Worm (Caenorhabditis elegans) whole organism, late embryonic: ENCODE measurements around the gene clec-208.

ENCODE experiments used
- C08G9.2 ChIP-seq: sonication (generic microtip); optimal IDR thresholded peaks from 2 replicates; lab custom pipeline; 2016; ENCODE audit warnings: mild to moderate bottlenecking, missing genetic modification characterization, moderate library complexity, missing compliant biosample characterization
- T23F11.4 ChIP-seq: fragments of 200-800 bp; sonication (Bioruptor generic); optimal IDR thresholded peaks from 2 replicates; lab custom pipeline; 2018; ENCODE audit warnings: mild to moderate bottlenecking, missing genetic modification characterization, missing compliant biosample characterization
- ceh-18 ChIP-seq: sonication (generic microtip); optimal IDR thresholded peaks from 2 replicates; lab custom pipeline; 2016; ENCODE audit warnings: missing genetic modification characterization, missing compliant biosample characterization
- ceh-24 ChIP-seq: sonication (generic microtip); optimal IDR thresholded peaks from 2 replicates; lab custom pipeline; 2016; ENCODE audit warnings: mild to moderate bottlenecking, missing genetic modification characterization, missing compliant biosample characterization
- ceh-31 ChIP-seq: sonication (generic microtip); optimal IDR thresholded peaks from 2 replicates; lab custom pipeline; 2016; ENCODE audit warnings: missing genetic modification characterization, missing compliant biosample characterization
- ceh-48 ChIP-seq: sonication (generic microtip); optimal IDR thresholded peaks from 2 replicates; lab custom pipeline; 2016; ENCODE audit warnings: missing genetic modification characterization, inconsistent platforms, missing compliant biosample characterization
- ceh-6 ChIP-seq: fragments of 200-800 bp; sonication (Bioruptor generic); optimal IDR thresholded peaks from 2 replicates; lab custom pipeline; 2018; ENCODE audit warnings: mild to moderate bottlenecking, missing genetic modification characterization, missing compliant biosample characterization
- che-1 ChIP-seq: sonication (generic microtip); optimal IDR thresholded peaks from 2 replicates; lab custom pipeline; 2016; ENCODE audit warnings: mild to moderate bottlenecking, missing genetic modification characterization, missing compliant biosample characterization
- dmd-4 ChIP-seq: sonication (generic microtip); optimal IDR thresholded peaks from 2 replicates; lab custom pipeline; 2016; ENCODE audit warnings: borderline replicate concordance, missing genetic modification characterization, missing compliant biosample characterization
- dve-1 ChIP-seq: sonication (generic microtip); optimal IDR thresholded peaks from 2 replicates; lab custom pipeline; 2017; ENCODE audit warnings: antibody characterized with exemption, mild to moderate bottlenecking, missing genetic modification characterization, missing compliant biosample characterization
- elt-2 ChIP-seq: sonication (generic microtip); optimal IDR thresholded peaks from 2 replicates; lab custom pipeline; 2016; ENCODE audit warnings: missing genetic modification reagents, missing genetic modification characterization, missing compliant biosample characterization
- elt-4 ChIP-seq: sonication (generic microtip); optimal IDR thresholded peaks from 2 replicates; lab custom pipeline; 2016; ENCODE audit warnings: missing genetic modification characterization, missing compliant biosample characterization
- ets-4 ChIP-seq: sonication (generic microtip); optimal IDR thresholded peaks from 2 replicates; lab custom pipeline; 2016; ENCODE audit warnings: missing genetic modification characterization, missing compliant biosample characterization
- eyg-1 ChIP-seq: sonication (generic microtip); optimal IDR thresholded peaks from 2 replicates; lab custom pipeline; 2016; ENCODE audit warnings: missing genotype, missing genetic modification characterization, missing compliant biosample characterization
- fkh-10 ChIP-seq: fragments of 150-350 bp; optimal IDR thresholded peaks from 2 replicates; lab custom pipeline; 2014; ENCODE audit warnings: missing biosample characterization, missing genetic modification reagents, missing genetic modification characterization
- fkh-6 ChIP-seq: sonication (generic microtip); optimal IDR thresholded peaks from 2 replicates; lab custom pipeline; 2016; ENCODE audit warnings: missing genetic modification characterization, missing compliant biosample characterization
- hlh-13 ChIP-seq: fragments of 200-800 bp; sonication (Bioruptor generic); optimal IDR thresholded peaks from 2 replicates; lab custom pipeline; 2018; ENCODE audit warnings: mild to moderate bottlenecking, missing genetic modification characterization, missing compliant biosample characterization
- hlh-15 ChIP-seq: sonication (generic microtip); optimal IDR thresholded peaks from 2 replicates; lab custom pipeline; 2016; ENCODE audit warnings: missing genetic modification characterization, missing compliant biosample characterization
- hlh-6 ChIP-seq: sonication (generic microtip); optimal IDR thresholded peaks from 2 replicates; lab custom pipeline; 2016; ENCODE audit warnings: missing genotype, missing genetic modification characterization, missing compliant biosample characterization
- lim-6 ChIP-seq: sonication (generic microtip); optimal IDR thresholded peaks from 2 replicates; lab custom pipeline; 2016; ENCODE audit warnings: missing genetic modification characterization, missing compliant biosample characterization
- lin-11 ChIP-seq: fragments of 200-800 bp; sonication (Bioruptor generic); optimal IDR thresholded peaks from 2 replicates; lab custom pipeline; 2018; ENCODE audit warnings: mild to moderate bottlenecking, missing genetic modification characterization, missing compliant biosample characterization
- madf-2 ChIP-seq: sonication (generic microtip); optimal IDR thresholded peaks from 2 replicates; lab custom pipeline; 2017; ENCODE audit warnings: missing genetic modification characterization, missing compliant biosample characterization
- nfya-1 ChIP-seq: sonication (generic microtip); optimal IDR thresholded peaks from 2 replicates; lab custom pipeline; 2017; ENCODE audit warnings: missing genetic modification characterization, mild to moderate bottlenecking, missing compliant biosample characterization, antibody characterized with exemption, moderate library complexity
- nhr-232 ChIP-seq: sonication (generic microtip); optimal IDR thresholded peaks from 2 replicates; lab custom pipeline; 2016; ENCODE audit warnings: missing genetic modification characterization, missing compliant biosample characterization
- odd-2 ChIP-seq: sonication (generic microtip); optimal IDR thresholded peaks from 2 replicates; lab custom pipeline; 2017; ENCODE audit warnings: antibody characterized with exemption, mild to moderate bottlenecking, missing genetic modification characterization, missing compliant biosample characterization
- pha-2 ChIP-seq: sonication (generic microtip); optimal IDR thresholded peaks from 2 replicates; lab custom pipeline; 2017; ENCODE audit warnings: mild to moderate bottlenecking, missing genetic modification characterization, missing compliant biosample characterization
- pha-4 ChIP-seq: fragments of 150-350 bp; optimal IDR thresholded peaks from 2 replicates; lab custom pipeline; 2018; ENCODE audit warnings: missing biosample characterization, missing genetic modification reagents, missing genetic modification characterization
- pros-1 ChIP-seq: fragments of 150-350 bp; optimal IDR thresholded peaks from 2 replicates; lab custom pipeline; 2014; ENCODE audit warnings: missing biosample characterization, missing genetic modification reagents, missing genetic modification characterization
- rnt-1 ChIP-seq: sonication (generic microtip); optimal IDR thresholded peaks from 2 replicates; lab custom pipeline; 2016; ENCODE audit warnings: missing genetic modification characterization, missing compliant biosample characterization
- sdc-2 ChIP-seq: sonication (generic microtip); optimal IDR thresholded peaks from 2 replicates; lab custom pipeline; 2016; ENCODE audit warnings: missing genotype, missing genetic modification characterization, missing compliant biosample characterization
- sox-2 ChIP-seq: fragments of 200-800 bp; sonication (Bioruptor generic); IDR thresholded peaks from 2 replicates; pipeline ENCODE4 v1.3.6; 2022; ENCODE audit warnings: missing genetic modification reagents, missing genetic modification characterization, missing compliant biosample characterization
- tbx-2 ChIP-seq: sonication (generic microtip); optimal IDR thresholded peaks from 2 replicates; lab custom pipeline; 2016; ENCODE audit warnings: missing genetic modification characterization, missing compliant biosample characterization
- tbx-7 ChIP-seq: sonication (generic microtip); optimal IDR thresholded peaks from 2 replicates; lab custom pipeline; 2016; ENCODE audit warnings: missing genotype, missing genetic modification characterization, missing compliant biosample characterization
- unc-3 ChIP-seq, 2 experiments: fragments of 200-800 bp in 1 of 2; sonication (Bioruptor generic) in 1 of 2; sonication (generic microtip) in 1 of 2; conservative IDR thresholded peaks in 1 of 2; optimal IDR thresholded peaks in 1 of 2; 2 replicates each; pipeline versions ENCODE4 v1.3.6 to Lab custom; 2016 to 2022; ENCODE audit warnings: missing compliant biosample characterization in 2 of 2, missing genetic modification characterization in 2 of 2, missing genetic modification reagents in 1 of 2
- unc-42 ChIP-seq: sonication (generic microtip); optimal IDR thresholded peaks from 2 replicates; lab custom pipeline; 2016; ENCODE audit warnings: missing genotype, missing genetic modification characterization, missing compliant biosample characterization
- unc-86 ChIP-seq: sonication (generic microtip); optimal IDR thresholded peaks from 2 replicates; lab custom pipeline; 2016; ENCODE audit warnings: missing genetic modification characterization, missing compliant biosample characterization

Gene clec-208

ce11 chrV:2053509-2053908 lies 44.2 kb upstream of the clec-208 start, which contains the start of gene comt-5:
TSS of gene comt-5 (minus strand) at chrV:2053609.
- TF ChIP-seq ceh-24 (no peak), nhr-232 (tag; lab: Kevin White, UChicago) (no peak), C08G9.2 (tag; lab: Kevin White, UChicago) (no peak), sdc-2 (tag; lab: Kevin White, UChicago) (no peak), rnt-1 (tag; lab: Kevin White, UChicago) (no peak), elt-4 (no peak), unc-86 (tag; lab: Kevin White, UChicago) (no peak), madf-2 (tag; lab: Kevin White, UChicago) (no peak), eyg-1 (tag; lab: Kevin White, UChicago) (no peak), dmd-4 (no peak), tbx-7 (tag; lab: Kevin White, UChicago) (no peak), ceh-48 (no peak), dve-1 (tag; lab: Kevin White, UChicago) (no peak), T23F11.4 (GFP tag; lab: Kevin White, UChicago) (no peak), hlh-6 (no peak), fkh-10 (GFP tag; lab: Kevin White, UChicago) (no peak), tbx-2 (tag; lab: Kevin White, UChicago) (no peak), hlh-13 (GFP tag; lab: Kevin White, UChicago) (no peak)

DNA sequence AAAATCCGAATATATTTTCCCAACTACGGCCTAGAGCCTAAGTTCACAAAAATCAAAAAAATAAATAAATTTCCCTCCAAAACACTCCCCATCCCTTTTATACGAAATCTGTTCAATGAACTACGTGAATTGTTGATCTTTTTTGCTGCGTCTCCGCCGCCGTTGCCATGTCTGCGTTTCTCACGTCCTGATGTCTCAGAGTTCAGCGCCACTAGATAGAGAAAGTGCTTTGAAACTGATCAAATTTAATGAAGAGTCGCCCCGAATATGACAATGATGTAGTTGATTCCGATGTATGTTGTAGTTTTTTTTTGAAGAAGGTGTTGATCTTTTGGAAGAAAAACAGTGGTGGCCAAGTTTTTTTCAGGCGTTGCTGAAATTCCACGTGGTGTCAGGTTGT lies 43.5 kb upstream of the clec-208 start:
- TF ChIP-seq pros-1 (no peak), odd-2 (tag; lab: Kevin White, UChicago) (no peak), pha-4 (tag; lab: Kevin White, UChicago) (no peak), elt-4 (no peak), ceh-31 (no peak), ets-4 (no peak), hlh-6 (no peak), elt-2 (tag; lab: Kevin White, UChicago) (no peak), hlh-15 (tag; lab: Kevin White, UChicago) (no peak), sox-2 (GFP tag; lab: Robert Waterston, UW) (no peak), lim-6 (tag; lab: Kevin White, UChicago) (no peak), fkh-6 (tag; lab: Kevin White, UChicago) (no peak), tbx-7 (tag; lab: Kevin White, UChicago) (no peak), pha-2 (tag; lab: Kevin White, UChicago) (no peak)

DNA sequence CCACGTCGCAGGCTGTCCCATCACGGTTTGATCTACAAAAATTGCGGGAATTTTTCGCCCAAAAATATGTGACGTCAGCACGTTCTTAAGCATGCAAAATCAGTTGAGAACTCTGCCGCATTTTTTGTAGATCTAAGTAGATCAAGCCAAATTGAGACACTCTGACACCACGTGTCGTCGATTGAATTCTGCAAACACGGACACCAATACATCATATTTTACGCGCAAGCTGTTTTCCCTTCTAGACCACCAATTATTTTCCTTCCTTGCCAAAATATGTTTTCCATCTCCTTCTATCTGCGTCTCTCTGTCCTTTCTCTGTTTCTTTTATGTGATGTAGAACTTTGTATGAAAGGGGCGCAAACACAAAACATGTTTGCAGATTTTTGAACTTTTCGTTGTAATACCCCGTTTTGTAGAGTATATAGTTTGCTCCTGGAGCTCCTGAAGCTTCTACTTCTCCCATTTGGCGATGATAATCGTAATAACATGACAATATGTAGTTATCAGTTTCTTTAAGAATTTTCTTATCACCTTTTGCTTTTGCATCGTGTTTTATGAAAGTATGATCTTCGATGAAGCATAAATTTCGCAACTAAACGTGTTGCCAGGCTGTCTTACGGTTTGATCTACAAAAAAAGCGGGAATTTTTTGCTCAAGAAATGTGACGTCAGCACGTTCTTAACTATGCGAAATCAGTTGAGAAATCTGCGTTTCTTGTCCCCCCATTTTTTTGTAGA lies 41.8 kb upstream of the clec-208 start:
- TF ChIP-seq sdc-2 (tag; lab: Kevin White, UChicago) = no peak
- TF ChIP-seq che-1 (tag; lab: Kevin White, UChicago) = no peak
- TF ChIP-seq tbx-7 (tag; lab: Kevin White, UChicago) = no peak
- TF ChIP-seq lin-11 = no peak
- no peak for TF ChIP-seq lim-6 (tag; lab: Kevin White, UChicago)
- TF ChIP-seq unc-3 (GFP tag; conservative IDR thresholded peaks at IDR 0.05; lab: Robert Waterston, UW) = no peak
- no peak for TF ChIP-seq unc-3 (tag; optimal IDR thresholded peaks at IDR 0.05; lab: Kevin White, UChicago)
- no peak for TF ChIP-seq unc-42
- TF ChIP-seq ceh-18 (tag; lab: Kevin White, UChicago) = no peak

ce11 chrV:2057324-2057723 lies 40.4 kb upstream of the clec-208 start, which contains the start of gene comt-3:
TSS of gene comt-3 (plus strand) at chrV:2057537.
- TF ChIP-seq hlh-15 (tag; lab: Kevin White, UChicago) (no peak), ceh-18 (tag; lab: Kevin White, UChicago) (no peak), nfya-1 (tag; lab: Kevin White, UChicago) (no peak), fkh-10 (GFP tag; lab: Kevin White, UChicago) (no peak), ceh-6 (no peak), hlh-6 (no peak), ceh-31 (no peak)
